Fruit fly (Drosophila melanogaster): ENCODE measurements around the gene glo.

glo gene

dm6 chr3R:11786695-11787226 is 32.5 kb downstream of the glo start, which contains the start of the genes prd1 and HisCl1 (continued):
- TF ChIP-seq cg (GFP tag; optimal IDR thresholded peaks at IDR 0.05), result no peak
- no peak for TF ChIP-seq vnd (GFP tag; IDR thresholded peaks at IDR 0.05; ENCODE audit: partially characterized antibody)
- TF ChIP-seq Camta (GFP tag; optimal IDR thresholded peaks at IDR 0.05), result peak; percentile 59
- TF ChIP-seq Bgb (GFP tag; IDR thresholded peaks at IDR 0.05; ENCODE audit: partially characterized antibody), result no peak
- peak; percentile 85 for TF ChIP-seq phol (tag; optimal IDR thresholded peaks at IDR 0.05)
- no peak for TF ChIP-seq Doc3 (GFP tag; IDR thresholded peaks at IDR 0.05; ENCODE audit: partially characterized antibody)
- TF ChIP-seq ara (GFP tag; IDR thresholded peaks at IDR 0.05), result no peak
- TF ChIP-seq CG13424 (tag; optimal IDR thresholded peaks at IDR 0.05), result peak; percentile 71
- peak; percentile 56 for TF ChIP-seq Mad (GFP tag; optimal IDR thresholded peaks at IDR 0.05)
- TF ChIP-seq CG34376 (GFP tag; optimal IDR thresholded peaks at IDR 0.05), result peak; percentile 77
- peak; percentile 41; the same call in 1 of the 2 replicates for TF ChIP-seq klu (GFP tag; IDR thresholded peaks at IDR 0.05)
- peak; percentile 79 for TF ChIP-seq CG30403 (GFP tag; optimal IDR thresholded peaks at IDR 0.05)
- TF ChIP-seq CG16813 (GFP tag; IDR thresholded peaks at IDR 0.05; ENCODE audit: partially characterized antibody), result no peak
- peak; percentile 14 for TF ChIP-seq CG4820 (GFP tag; optimal IDR thresholded peaks at IDR 0.05)
- peak; percentile 30 for TF ChIP-seq Antp (GFP tag; optimal IDR thresholded peaks at IDR 0.05)
- no peak for TF ChIP-seq cato (GFP tag; optimal IDR thresholded peaks at IDR 0.05; ENCODE audit: borderline replicate concordance)
- peak; percentile 67 for TF ChIP-seq ftz-f1 (GFP tag; optimal IDR thresholded peaks at IDR 0.05)
- no peak for TF ChIP-seq NC2α (GFP tag; optimal IDR thresholded peaks at IDR 0.05)
- no peak for TF ChIP-seq CG3726 (GFP tag; IDR thresholded peaks at IDR 0.05)
- no peak for TF ChIP-seq Kr (GFP tag; optimal IDR thresholded peaks at IDR 0.05)
- TF ChIP-seq CG33557 (GFP tag; optimal IDR thresholded peaks at IDR 0.05), result peak; percentile 49
- peak; percentile 9 for TF ChIP-seq CG18764 (GFP tag; optimal IDR thresholded peaks at IDR 0.05)
- TF ChIP-seq CG10321 (GFP tag; IDR thresholded peaks at IDR 0.05), result no peak
- TF ChIP-seq ssp (GFP tag; IDR thresholded peaks at IDR 0.05), result peak; percentile 45
- TF ChIP-seq Hmr (GFP tag; optimal IDR thresholded peaks at IDR 0.05), result peak; percentile 82
- peak; percentile 33 for TF ChIP-seq gcm2 (GFP tag; optimal IDR thresholded peaks at IDR 0.05)
- peak in 1 of 2 experiments; percentile 43 for TF ChIP-seq Hr51 (GFP tag; optimal IDR thresholded peaks at IDR 0.05)
- TF ChIP-seq CG7357 (GFP tag; IDR thresholded peaks at IDR 0.05), result no peak
- no peak for TF ChIP-seq Nf-YB (GFP tag; optimal IDR thresholded peaks at IDR 0.05)
- TF ChIP-seq CG6683 (GFP tag; optimal IDR thresholded peaks at IDR 0.05), result peak; percentile 30
- TF ChIP-seq pan (optimal IDR thresholded peaks at IDR 0.05), result no peak
- peak in 1 of 2 experiments; percentile 53 for TF ChIP-seq pan (GFP tag; optimal IDR thresholded peaks at IDR 0.05 in 1 of 2, IDR thresholded peaks at IDR 0.05 in 1 of 2)
- TF ChIP-seq luna (GFP tag; optimal IDR thresholded peaks at IDR 0.05), result no peak
- TF ChIP-seq Stat92E (GFP tag; optimal IDR thresholded peaks at IDR 0.05), result no peak
- no peak for TF ChIP-seq CG11093 (GFP tag; IDR thresholded peaks at IDR 0.05)
- no peak for TF ChIP-seq CG31441 (GFP tag; IDR thresholded peaks at IDR 0.05)
- peak; percentile 39; the same call in 1 of the 2 replicates for TF ChIP-seq peb (GFP tag; IDR thresholded peaks at IDR 0.05)
- TF ChIP-seq Dip2 (GFP tag; IDR thresholded peaks at IDR 0.05), result no peak
- TF ChIP-seq CG2875 (GFP tag; optimal IDR thresholded peaks at IDR 0.05), result peak; percentile 58
- TF ChIP-seq eve (GFP tag; optimal IDR thresholded peaks at IDR 0.05), result no peak
- TF ChIP-seq jigr1 (GFP tag; IDR thresholded peaks at IDR 0.05), result no peak
- no peak for TF ChIP-seq CG8388 (GFP tag; optimal IDR thresholded peaks at IDR 0.05)
- TF ChIP-seq bab2 (GFP tag; optimal IDR thresholded peaks at IDR 0.05), result peak; percentile 50
- TF ChIP-seq CG3407 (GFP tag; optimal IDR thresholded peaks at IDR 0.05), result peak; percentile 46
- peak; percentile 32 for TF ChIP-seq CG12744 (GFP tag; optimal IDR thresholded peaks at IDR 0.05)
- peak; percentile 18 for TF ChIP-seq NK7.1 (GFP tag; optimal IDR thresholded peaks at IDR 0.05)
- no peak for TF ChIP-seq CG31365 (tag; optimal IDR thresholded peaks at IDR 0.05)
- peak; percentile 72 for TF ChIP-seq CG15601 (tag; optimal IDR thresholded peaks at IDR 0.05)
- peak; percentile 44 for TF ChIP-seq D19B (GFP tag; optimal IDR thresholded peaks at IDR 0.05)
- TF ChIP-seq Sry-β (GFP tag; optimal IDR thresholded peaks at IDR 0.05), result peak; percentile 55
